Worm (Caenorhabditis elegans): Measurements from ENCODE around the gene E03H12.4.
"Not testable (repeated sequence)": the region's sequence is repeated elsewhere in the genome, so short reads cannot be mapped to it uniquely, and the experiment has no call there.

E03H12.4 gene

DNA sequence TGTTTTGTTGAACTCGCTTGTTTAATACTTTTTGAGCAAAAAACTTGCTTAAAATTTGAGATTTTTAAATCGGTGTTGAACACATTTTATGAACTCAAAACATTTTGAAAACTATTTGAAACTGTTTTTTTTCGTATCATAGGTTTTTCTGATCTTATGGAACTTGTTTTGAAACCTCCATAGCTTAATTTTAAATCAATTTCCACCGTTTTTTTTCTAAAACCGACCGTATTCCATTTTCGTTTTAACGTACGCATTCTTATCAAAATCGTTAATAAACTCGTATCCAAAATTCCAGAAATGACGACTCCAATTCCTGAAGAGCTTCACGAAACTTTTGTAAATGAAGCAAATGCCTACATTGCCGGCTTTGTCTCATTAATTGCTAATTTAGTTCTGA, 26.0 kb downstream of the E03H12.4 start, which contains the start of gene srm-2:
TSS of gene srm-2 (plus strand) at position 301 of the 400 bp plus-strand sequence.
- TF ChIP-seq C34F6.9 (tag; optimal IDR thresholded peaks at IDR 0.05) (no peak), mdl-1 (tag; optimal IDR thresholded peaks at IDR 0.05) (no peak), R02D3.7 (tag; optimal IDR thresholded peaks at IDR 0.05) (no peak), nhr-12 (tag; optimal IDR thresholded peaks at IDR 0.05) (no peak), nhr-11 (tag; optimal IDR thresholded peaks at IDR 0.05) (no peak), lin-13 (GFP tag; optimal IDR thresholded peaks at IDR 0.05) (no peak), nhr-129 (tag; optimal IDR thresholded peaks at IDR 0.05) (no peak), nhr-23 (tag; optimal IDR thresholded peaks at IDR 0.05) (no peak), egl-27 (tag; optimal IDR thresholded peaks at IDR 0.05) (no peak), zag-1 (tag; optimal IDR thresholded peaks at IDR 0.05) (no peak), lsy-2 (tag; optimal IDR thresholded peaks at IDR 0.05) (no peak), lin-39 (tag; optimal IDR thresholded peaks at IDR 0.05) (no peak), mab-5 (tag; optimal IDR thresholded peaks at IDR 0.05) (no peak), ZK546.5 (tag; optimal IDR thresholded peaks at IDR 0.05) (no peak), ceh-16 (tag; optimal IDR thresholded peaks at IDR 0.05) (no peak), lin-11 (tag; optimal IDR thresholded peaks at IDR 0.05) (no peak)

DNA sequence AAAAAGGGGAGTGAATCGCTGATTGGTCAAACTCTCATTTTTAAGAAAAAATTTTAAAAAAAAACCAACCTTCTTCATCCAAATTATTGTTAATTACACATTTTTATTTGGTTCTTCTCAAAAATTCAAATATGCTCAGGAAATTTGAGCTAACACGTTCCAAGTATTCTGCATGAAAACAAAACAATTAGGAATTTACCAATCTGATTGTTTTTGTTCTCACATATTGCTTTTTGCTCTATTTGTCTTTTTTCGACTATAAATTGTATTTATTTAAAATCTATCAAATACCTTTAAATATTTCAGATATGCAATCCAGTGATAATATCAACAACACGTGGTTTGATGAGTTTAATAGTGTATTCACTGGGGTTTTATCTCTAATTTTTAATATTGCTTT, 29.8 kb downstream of the E03H12.4 start, which contains the start of gene srm-1:
TSS of gene srm-1 (plus strand) at position 301 of the 400 bp plus-strand sequence.
- TF ChIP-seq nhr-129 (tag; optimal IDR thresholded peaks at IDR 0.05) (no peak), nhr-25 (tag; optimal IDR thresholded peaks at IDR 0.05) (no peak), unc-62 (GFP tag; optimal IDR thresholded peaks at IDR 0.05) (no peak), C34F6.9 (tag; optimal IDR thresholded peaks at IDR 0.05) (no peak), nhr-77 (tag; optimal IDR thresholded peaks at IDR 0.05) (no peak)

DNA sequence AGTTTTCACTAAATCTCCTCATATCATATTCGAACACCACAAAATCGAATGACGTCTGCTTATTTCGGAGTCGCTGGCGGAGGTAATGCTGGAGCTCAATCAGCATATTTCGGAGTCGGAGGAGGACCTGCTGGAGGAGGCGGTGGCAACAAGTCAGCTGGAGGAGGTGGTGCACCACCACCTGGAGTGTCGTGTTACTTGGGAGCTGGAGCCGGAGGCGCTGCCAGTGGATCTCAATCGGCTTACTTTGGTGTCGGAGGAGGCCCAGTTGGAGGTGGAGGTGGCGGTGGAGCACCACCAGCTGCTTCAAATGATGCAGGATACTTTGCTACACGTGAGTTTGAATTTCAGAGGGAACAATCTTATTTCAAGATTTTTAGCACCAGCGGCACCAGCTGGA, 34.1 kb downstream of the E03H12.4 start, which contains the start of gene ssq-4:
TSS of gene ssq-4 (plus strand) at position 19 of the 400 bp plus-strand sequence.
- not testable (repeated sequence) for TF ChIP-seq nhr-6, ztf-4, gmeb-1 (tag; optimal IDR thresholded peaks at IDR 0.05)

DNA sequence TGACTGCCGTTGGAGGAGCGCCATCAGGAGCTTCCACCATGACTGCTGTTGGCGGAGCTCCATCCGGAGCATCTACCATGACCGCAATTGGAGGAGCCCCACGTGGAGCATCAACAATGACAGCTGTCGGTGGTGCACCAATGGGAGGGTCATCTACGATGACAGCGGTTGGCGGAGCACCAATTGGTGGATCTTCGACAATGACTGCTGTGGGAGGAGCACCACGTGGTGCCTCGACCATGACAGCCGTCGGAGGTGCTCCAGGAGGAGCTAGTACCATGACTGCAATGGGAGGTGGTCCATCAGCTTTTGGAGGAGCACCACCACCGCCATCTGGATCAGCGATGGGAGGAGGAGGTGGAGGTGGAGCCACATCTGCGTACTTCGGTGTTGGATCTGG, 34.7 kb downstream of the E03H12.4 start, which contains the start of gene T28H11.7:
TSS of gene T28H11.7 (minus strand) at position 101 of the 400 bp plus-strand sequence.
- not testable (repeated sequence) for TF ChIP-seq fos-1, lin-11, aly-2 (tag; optimal IDR thresholded peaks at IDR 0.05)

DNA sequence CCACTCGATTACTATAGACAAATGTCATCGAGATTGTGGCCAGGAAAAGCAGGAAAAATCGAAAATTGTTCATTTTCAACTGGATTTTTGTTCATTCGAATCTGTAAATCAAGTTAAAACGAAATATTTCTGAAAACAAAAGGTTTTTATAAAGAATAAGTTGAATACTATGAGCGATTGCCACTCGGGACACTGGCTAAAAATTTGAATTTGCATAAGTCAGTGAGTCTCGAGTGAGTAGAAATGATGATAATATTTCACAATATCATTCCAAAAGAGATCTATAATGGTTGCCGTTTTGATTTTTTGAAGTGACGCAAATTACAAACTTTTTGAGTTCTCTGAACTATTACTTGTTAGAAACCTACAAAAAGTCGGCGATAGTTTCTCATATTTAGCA, 38.1 kb downstream of the E03H12.4 start, which contains the start of gene T28H11.8:
TSS of gene T28H11.8 (minus strand) at position 101 of the 400 bp plus-strand sequence.
- TF ChIP-seq ama-1 (optimal IDR thresholded peaks at IDR 0.05) (no peak), Y55F3AM.14 (GFP tag; optimal IDR thresholded peaks at IDR 0.05) (no peak), lin-39 (tag; optimal IDR thresholded peaks at IDR 0.05) (no peak), unc-55 (GFP tag; optimal IDR thresholded peaks at IDR 0.05) (no peak), peb-1 (tag; optimal IDR thresholded peaks at IDR 0.05) (no peak), fos-1 (tag; optimal IDR thresholded peaks at IDR 0.05) (no peak), ztf-4 (tag; optimal IDR thresholded peaks at IDR 0.05) (no peak), ceh-16 (tag; optimal IDR thresholded peaks at IDR 0.05) (no peak), gmeb-1 (tag; optimal IDR thresholded peaks at IDR 0.05) (no peak), nhr-6 (tag; optimal IDR thresholded peaks at IDR 0.05) (no peak), F13H6.1 (tag; optimal IDR thresholded peaks at IDR 0.05) (no peak), unc-62 (GFP tag; optimal IDR thresholded peaks at IDR 0.05) (no peak), nhr-23 (tag; optimal IDR thresholded peaks at IDR 0.05) (no peak), skn-1 (tag; optimal IDR thresholded peaks at IDR 0.05) (no peak), lin-11 (tag; optimal IDR thresholded peaks at IDR 0.05) (no peak)

DNA sequence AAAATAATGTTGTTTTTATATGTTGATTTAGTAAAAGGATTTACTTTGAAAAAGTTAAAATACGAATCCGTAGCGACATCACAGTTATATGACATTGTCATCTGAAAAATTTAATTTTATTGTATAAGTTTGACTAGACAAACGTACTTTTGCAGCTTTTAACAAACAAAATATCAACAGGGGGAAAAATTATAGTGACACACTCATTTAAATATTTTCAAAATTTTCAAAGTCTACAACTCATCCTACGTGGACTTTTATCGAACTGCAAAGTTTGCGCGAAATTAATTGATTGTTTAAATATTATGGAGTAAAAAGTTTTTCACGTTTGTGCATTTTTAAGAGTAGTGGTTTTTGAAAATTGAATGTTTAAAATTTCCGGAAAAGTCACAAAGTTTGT, 43.2 kb downstream of the E03H12.4 start, which contains the start of gene C09B9.85:
TSS of gene C09B9.85 (minus strand) at position 101 of the 400 bp plus-strand sequence.
- TF ChIP-seq sem-4 (tag; optimal IDR thresholded peaks at IDR 0.05) = no peak

DNA sequence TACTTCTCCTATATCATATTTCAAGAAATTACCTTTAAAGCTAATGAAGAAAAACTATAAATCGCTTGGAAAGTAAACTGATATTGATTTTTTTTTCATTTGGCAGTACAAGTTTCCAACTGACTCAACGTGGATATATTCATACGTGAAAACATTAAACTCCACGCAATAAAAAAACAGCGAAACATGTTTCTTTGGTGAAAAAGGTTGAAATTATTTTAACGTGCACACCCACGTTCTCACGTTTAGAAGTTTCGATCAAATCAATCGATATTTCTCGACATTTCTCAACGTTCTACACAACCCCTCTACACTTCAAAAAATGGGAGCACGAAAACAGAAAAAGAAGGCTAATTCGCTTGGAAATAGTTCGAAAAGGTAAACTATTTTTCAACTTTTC, 46.6 kb downstream of the E03H12.4 start, which contains the start of the genes best-6 and C09B9.2:
TSS of gene best-6 (minus strand) at position 101 of the 400 bp plus-strand sequence.
TSS of gene C09B9.2 (plus strand) at position 314 of the 400 bp plus-strand sequence.
- no peak for TF ChIP-seq ceh-82 (tag; optimal IDR thresholded peaks at IDR 0.05)
- no peak for TF ChIP-seq nhr-25 (tag; optimal IDR thresholded peaks at IDR 0.05)
- no peak for TF ChIP-seq aly-2 (tag; optimal IDR thresholded peaks at IDR 0.05)
- TF ChIP-seq gmeb-1 (tag; optimal IDR thresholded peaks at IDR 0.05) = no peak
- TF ChIP-seq R02D3.7 (tag; optimal IDR thresholded peaks at IDR 0.05) = no peak
- TF ChIP-seq mdl-1 (tag; optimal IDR thresholded peaks at IDR 0.05) = no peak
- no peak for TF ChIP-seq skn-1 (tag; optimal IDR thresholded peaks at IDR 0.05)
- no peak for TF ChIP-seq peb-1 (tag; optimal IDR thresholded peaks at IDR 0.05)
- TF ChIP-seq lin-39 (tag; optimal IDR thresholded peaks at IDR 0.05) = no peak
- TF ChIP-seq ama-1 (optimal IDR thresholded peaks at IDR 0.05) = no peak
- TF ChIP-seq unc-55 (GFP tag; optimal IDR thresholded peaks at IDR 0.05) = no peak
- TF ChIP-seq F13H6.1 (tag; optimal IDR thresholded peaks at IDR 0.05) = no peak
- TF ChIP-seq ztf-11 (tag; optimal IDR thresholded peaks at IDR 0.05) = no peak
- no peak for TF ChIP-seq unc-39 (tag; optimal IDR thresholded peaks at IDR 0.05)
- no peak for TF ChIP-seq alr-1 (tag; optimal IDR thresholded peaks at IDR 0.05)
- TF ChIP-seq nhr-237 (tag; optimal IDR thresholded peaks at IDR 0.05) = no peak
- TF ChIP-seq blmp-1 (tag; optimal IDR thresholded peaks at IDR 0.05; ENCODE audit: insufficient read depth) = no peak

Data from whole organism, L2 larva.